Fruit fly (Drosophila melanogaster) whole organism, embryonic: ENCODE measurements around the gene kis.

Experiments
- CG10147 ChIP-seq: fragments of 200-800 bp; sonication (Bioruptor generic); optimal IDR thresholded peaks from 2 replicates; lab custom pipeline; 2019; ENCODE audit warnings: missing biosample characterization, mild to moderate bottlenecking, missing genetic modification characterization, moderate library complexity
- CG10209 ChIP-seq: fragments of 200-800 bp; sonication (Bioruptor generic); optimal IDR thresholded peaks from 3 replicates; lab custom pipeline; 2017; ENCODE audit warnings: missing biosample characterization, mild to moderate bottlenecking, missing genetic modification characterization, missing genetic modification reagents
- CG11504 ChIP-seq: fragments of 200-800 bp; sonication (Bioruptor generic); optimal IDR thresholded peaks from 3 replicates; lab custom pipeline; 2019; ENCODE audit warnings: missing biosample characterization, mild to moderate bottlenecking, missing genetic modification characterization, moderate library complexity
- CG12942 ChIP-seq: fragments of 200-800 bp; sonication (Bioruptor generic); optimal IDR thresholded peaks from 3 replicates; lab custom pipeline; 2016; ENCODE audit warnings: missing biosample characterization, missing genetic modification characterization
- CG13287 ChIP-seq: fragments of 200-800 bp; sonication (Bioruptor generic); IDR thresholded peaks from 2 replicates; pipeline ENCODE4 v1.3.6; 2022; ENCODE audit warnings: missing biosample characterization, missing genetic modification characterization; ENCODE audit not compliant: partially characterized antibody
- CG14441 ChIP-seq: fragments of 200-800 bp; sonication (Bioruptor generic); IDR thresholded peaks from 2 replicates; pipeline ENCODE4 v1.3.6; 2022; ENCODE audit warnings: missing biosample characterization, missing genetic modification characterization
- CG17802 ChIP-seq: fragments of 200-800 bp; sonication (Bioruptor generic); optimal IDR thresholded peaks from 2 replicates; lab custom pipeline; 2018; ENCODE audit warnings: missing biosample characterization, mild to moderate bottlenecking, missing genetic modification characterization, moderate library complexity
- CG2202 ChIP-seq: fragments of 200-800 bp; sonication (Bioruptor generic); optimal IDR thresholded peaks from 2 replicates; lab custom pipeline; 2018; ENCODE audit warnings: missing biosample characterization, mild to moderate bottlenecking, missing genetic modification characterization
- CG33213 ChIP-seq: fragments of 200-800 bp; sonication (Bioruptor generic); optimal IDR thresholded peaks from 3 replicates; lab custom pipeline; 2016; ENCODE audit warnings: missing biosample characterization, missing genetic modification characterization
- CG3407 ChIP-seq: fragments of 200-800 bp; sonication (Bioruptor generic); optimal IDR thresholded peaks from 2 replicates; lab custom pipeline; 2018; ENCODE audit warnings: missing biosample characterization, mild to moderate bottlenecking, missing genetic modification characterization
- CG3838 ChIP-seq: fragments of 200-800 bp; sonication (Bioruptor generic); optimal IDR thresholded peaks from 3 replicates; lab custom pipeline; 2016; ENCODE audit warnings: missing biosample characterization, missing genetic modification characterization
- CG3847 ChIP-seq: fragments of 200-800 bp; sonication (Bioruptor generic); IDR thresholded peaks from 2 replicates; pipeline ENCODE4 v1.3.6; 2022; ENCODE audit warnings: missing biosample characterization, missing genetic modification characterization
- CG4282 ChIP-seq: fragments of 200-800 bp; sonication (Bioruptor generic); optimal IDR thresholded peaks from 2 replicates; lab custom pipeline; 2016; ENCODE audit warnings: missing biosample characterization, missing genetic modification characterization
- CG4360 ChIP-seq: fragments of 200-800 bp; sonication (Bioruptor generic); IDR thresholded peaks from 2 replicates; pipeline ENCODE4 v1.3.6; 2022; ENCODE audit warnings: missing biosample characterization, missing genetic modification characterization
- CG4707 ChIP-seq: fragments of 200-800 bp; sonication (Bioruptor generic); optimal IDR thresholded peaks from 2 replicates; lab custom pipeline; 2018; ENCODE audit warnings: missing biosample characterization, mild to moderate bottlenecking, missing genetic modification characterization, moderate library complexity
- CG5245 ChIP-seq: fragments of 200-800 bp; sonication (Bioruptor generic); optimal IDR thresholded peaks from 3 replicates; lab custom pipeline; 2016; ENCODE audit warnings: missing biosample characterization, missing genetic modification characterization
- CG6254 ChIP-seq: fragments of 200-800 bp; sonication (Bioruptor generic); optimal IDR thresholded peaks from 3 replicates; lab custom pipeline; 2017; ENCODE audit warnings: mild to moderate bottlenecking, missing biosample characterization, missing genetic modification reagents, missing genetic modification characterization
- CG6765 ChIP-seq: fragments of 200-800 bp; sonication (Bioruptor generic); optimal IDR thresholded peaks from 3 replicates; lab custom pipeline; 2017; ENCODE audit warnings: missing biosample characterization, mild to moderate bottlenecking, missing genetic modification characterization
- CG8089 ChIP-seq: fragments of 200-800 bp; sonication (Bioruptor generic); optimal IDR thresholded peaks from 3 replicates; lab custom pipeline; 2016; ENCODE audit warnings: missing biosample characterization, missing genetic modification characterization
- ERR ChIP-seq: fragments of 200-800 bp; sonication (Bioruptor generic); optimal IDR thresholded peaks from 2 replicates; lab custom pipeline; 2016; ENCODE audit warnings: missing biosample characterization, missing genetic modification characterization
- Fer2 ChIP-seq: fragments of 200-800 bp; sonication (Bioruptor generic); optimal IDR thresholded peaks from 2 replicates; lab custom pipeline; 2018; ENCODE audit warnings: missing biosample characterization, mild to moderate bottlenecking, missing genetic modification characterization, moderate library complexity
- H2.0 ChIP-seq: fragments of 200-800 bp; sonication (Bioruptor generic); IDR thresholded peaks from 2 replicates; pipeline ENCODE4 v1.3.6; 2022; ENCODE audit warnings: missing biosample characterization, missing genetic modification characterization
- Hey ChIP-seq: fragments of 200-800 bp; sonication (Bioruptor generic); optimal IDR thresholded peaks from 3 replicates; lab custom pipeline; 2018; ENCODE audit warnings: missing biosample characterization, mild to moderate bottlenecking, missing genetic modification characterization
- HmgZ ChIP-seq: fragments of 200-800 bp; sonication (Bioruptor generic); optimal IDR thresholded peaks from 2 replicates; lab custom pipeline; 2018; ENCODE audit warnings: missing biosample characterization, mild to moderate bottlenecking, missing genetic modification characterization
- Hr3 ChIP-seq: fragments of 200-800 bp; sonication (Bioruptor generic); optimal IDR thresholded peaks from 3 replicates; lab custom pipeline; 2016; ENCODE audit warnings: missing biosample characterization, missing genetic modification characterization
- MBD-R2 ChIP-seq: fragments of 200-800 bp; sonication (Bioruptor generic); IDR thresholded peaks from 2 replicates; pipeline ENCODE4 v1.3.6; 2022; ENCODE audit warnings: missing biosample characterization, missing genetic modification characterization
- Mad ChIP-seq: fragments of 200-800 bp; sonication (Bioruptor generic); optimal IDR thresholded peaks from 2 replicates; lab custom pipeline; 2016; ENCODE audit warnings: missing biosample characterization, missing genetic modification characterization
- Max ChIP-seq: fragments of 200-800 bp; sonication (Bioruptor generic); optimal IDR thresholded peaks from 2 replicates; lab custom pipeline; 2016; ENCODE audit warnings: missing biosample characterization, mild to moderate bottlenecking, missing genetic modification characterization
- Neu2 ChIP-seq: fragments of 200-800 bp; sonication (Bioruptor generic); optimal IDR thresholded peaks from 3 replicates; lab custom pipeline; 2016; ENCODE audit warnings: missing biosample characterization, missing genetic modification characterization, borderline replicate concordance
- Nf-YC ChIP-seq: fragments of 200-800 bp; optimal IDR thresholded peaks from 3 replicates; lab custom pipeline; 2019; ENCODE audit warnings: missing biosample characterization, mild to moderate bottlenecking, missing genetic modification characterization, moderate library complexity
- Scr ChIP-seq: fragments of 200-800 bp; sonication (Bioruptor generic); IDR thresholded peaks from 2 replicates; pipeline ENCODE4 v1.3.6; 2022; ENCODE audit warnings: missing biosample characterization, missing genetic modification characterization; ENCODE audit not compliant: partially characterized antibody
- Sin3A ChIP-seq: fragments of >200 bp; optimal IDR thresholded peaks from 2 replicates; lab custom pipeline; 2018
- Sry-β ChIP-seq: fragments of 200-800 bp; sonication (Bioruptor generic); optimal IDR thresholded peaks from 2 replicates; lab custom pipeline; 2018; ENCODE audit warnings: missing biosample characterization, mild to moderate bottlenecking, missing genetic modification characterization, moderate library complexity
- Sry-δ ChIP-seq: fragments of 200-800 bp; sonication (Bioruptor generic); optimal IDR thresholded peaks from 2 replicates; lab custom pipeline; 2016; ENCODE audit warnings: missing biosample characterization, missing genetic modification characterization
- TFAM ChIP-seq: fragments of 200-800 bp; sonication (Bioruptor generic); optimal IDR thresholded peaks from 2 replicates; lab custom pipeline; 2017; ENCODE audit warnings: missing biosample characterization, missing genetic modification characterization, inconsistent platforms
- amos ChIP-seq: fragments of 200-800 bp; sonication (Bioruptor generic); IDR thresholded peaks from 2 replicates; pipeline ENCODE4 v1.3.6; 2022; ENCODE audit warnings: missing biosample characterization, missing genetic modification characterization; ENCODE audit not compliant: partially characterized antibody
- bab2 ChIP-seq: fragments of 200-800 bp; sonication (Bioruptor generic); optimal IDR thresholded peaks from 2 replicates; lab custom pipeline; 2016; ENCODE audit warnings: missing biosample characterization, missing genetic modification characterization
- cg ChIP-seq: fragments of 200-800 bp; sonication (Bioruptor generic); optimal IDR thresholded peaks from 3 replicates; lab custom pipeline; 2019; ENCODE audit warnings: missing biosample characterization, mild to moderate bottlenecking, missing genetic modification characterization, moderate library complexity
- corto ChIP-seq: fragments of 200-800 bp; sonication (Bioruptor generic); optimal IDR thresholded peaks from 2 replicates; lab custom pipeline; 2016; ENCODE audit warnings: missing biosample characterization, mild to moderate bottlenecking, missing genetic modification characterization, moderate library complexity
- dati ChIP-seq: fragments of 200-800 bp; sonication (Bioruptor generic); IDR thresholded peaks from 2 replicates; pipeline ENCODE4 v1.3.6; 2022; ENCODE audit warnings: missing biosample characterization, missing genetic modification characterization
- dm ChIP-seq: fragments of 200-800 bp; sonication (Bioruptor generic); optimal IDR thresholded peaks from 3 replicates; lab custom pipeline; 2016; ENCODE audit warnings: missing biosample characterization, missing genetic modification characterization
- kah ChIP-seq: fragments of 200-800 bp; sonication (Bioruptor generic); optimal IDR thresholded peaks from 2 replicates; lab custom pipeline; 2018; ENCODE audit warnings: missing biosample characterization, mild to moderate bottlenecking, missing genetic modification characterization
- kay ChIP-seq: fragments of 200-800 bp; sonication (Bioruptor generic); optimal IDR thresholded peaks from 2 replicates; lab custom pipeline; 2016; ENCODE audit warnings: missing biosample characterization, missing genetic modification characterization
- lmd ChIP-seq: fragments of 200-800 bp; sonication (Bioruptor generic); IDR thresholded peaks from 2 replicates; pipeline ENCODE4 v1.3.6; 2022; ENCODE audit warnings: missing biosample characterization, missing genetic modification characterization
- nau ChIP-seq: fragments of 200-800 bp; sonication (Bioruptor generic); optimal IDR thresholded peaks from 3 replicates; lab custom pipeline; 2017; ENCODE audit warnings: missing biosample characterization, mild to moderate bottlenecking, missing genetic modification characterization, missing genetic modification reagents
- row ChIP-seq: fragments of 200-800 bp; sonication (Bioruptor generic); IDR thresholded peaks from 3 replicates; pipeline ENCODE4 v1.3.6; 2022; ENCODE audit warnings: missing biosample characterization, missing genetic modification characterization
- sd ChIP-seq: fragments of 200-800 bp; sonication (Bioruptor generic); optimal IDR thresholded peaks from 3 replicates; lab custom pipeline; 2018; ENCODE audit warnings: missing biosample characterization, mild to moderate bottlenecking, missing genetic modification characterization, moderate library complexity
- sens ChIP-seq: fragments of 200-800 bp; sonication (Bioruptor generic); peaks from one replicate; lab custom pipeline; 2016; ENCODE audit warnings: missing biosample characterization, missing genetic modification characterization
- tap ChIP-seq: fragments of 200-800 bp; optimal IDR thresholded peaks from 3 replicates; lab custom pipeline; 2019; ENCODE audit warnings: missing biosample characterization, mild to moderate bottlenecking, missing genetic modification characterization, moderate library complexity
- unpg ChIP-seq: fragments of 200-800 bp; sonication (Bioruptor generic); optimal IDR thresholded peaks from 3 replicates; lab custom pipeline; 2018; ENCODE audit warnings: missing biosample characterization, mild to moderate bottlenecking, missing genetic modification characterization, moderate library complexity
- vvl ChIP-seq: fragments of 200-800 bp; sonication (Bioruptor generic); IDR thresholded peaks from 2 replicates; pipeline ENCODE4 v1.3.6; 2022; ENCODE audit warnings: missing biosample characterization, missing genetic modification characterization
- yki ChIP-seq: fragments of >200 bp; optimal IDR thresholded peaks from 3 replicates; lab custom pipeline; 2018
- z ChIP-seq: fragments of 200-800 bp; sonication (Bioruptor generic); IDR thresholded peaks from 3 replicates; pipeline ENCODE4 v1.3.6; 2022; ENCODE audit warnings: missing biosample characterization, missing genetic modification characterization

The kis gene

dm6 chr2L:273603-274002, 23.0 kb upstream of the kis start, which contains the start of the genes mbm and CG11555 (continued):
- TF ChIP-seq amos (GFP tag; lab: Robert Waterston, UW) (peak; percentile 34; the same call in 1 of the 2 replicates), sens (GFP tag; lab: Kevin White, UChicago) (no peak), bab2 (GFP tag; lab: Kevin White, UChicago) (no peak), Scr (GFP tag; lab: Robert Waterston, UW) (peak; percentile 64), unpg (GFP tag; lab: Kevin White, UChicago) (no peak), dm (GFP tag; lab: Kevin White, UChicago) (peak; percentile 84), row (GFP tag; lab: Robert Waterston, UW) (peak; percentile 80), Nf-YC (tag; lab: Kevin White, UChicago) (peak; percentile 74), Neu2 (GFP tag; lab: Kevin White, UChicago) (no peak), CG17802 (tag; lab: Kevin White, UChicago) (no peak), MBD-R2 (GFP tag; lab: Robert Waterston, UW) (peak; percentile 74; the same call in 1 of the 2 replicates), TFAM (GFP tag; lab: Kevin White, UChicago) (no peak), CG10209 (GFP tag; lab: Kevin White, UChicago) (no peak), CG2202 (tag; lab: Kevin White, UChicago) (no peak), Sry-β (peak; percentile 98), Sry-δ (GFP tag; lab: Kevin White, UChicago) (no peak), z (GFP tag; lab: Robert Waterston, UW) (no peak), CG6254 (GFP tag; lab: Kevin White, UChicago) (no peak), CG11504 (tag; lab: Kevin White, UChicago) (peak; percentile 49), CG6765 (GFP tag; lab: Kevin White, UChicago) (no peak), CG14441 (GFP tag; lab: Robert Waterston, UW) (no peak), Mad (no peak), vvl (no peak), CG33213 (GFP tag; lab: Kevin White, UChicago) (no peak), CG4360 (GFP tag; lab: Robert Waterston, UW) (no peak), CG10147 (peak; percentile 51), yki (lab: Kevin White, UChicago) (no peak), CG4282 (GFP tag; lab: Kevin White, UChicago) (no peak), CG8089 (no peak), kay (GFP tag; lab: Kevin White, UChicago) (no peak), tap (tag; lab: Kevin White, UChicago) (no peak), Hey (tag; lab: Kevin White, UChicago) (no peak), cg (no peak), CG3847 (GFP tag; lab: Robert Waterston, UW) (no peak), lmd (no peak), nau (GFP tag; lab: Kevin White, UChicago) (no peak), Hr3 (GFP tag; lab: Kevin White, UChicago) (peak; percentile 10), CG13287 (GFP tag; lab: Robert Waterston, UW) (peak; percentile 73), CG3838 (GFP tag; lab: Kevin White, UChicago) (no peak), Fer2 (no peak), CG4707 (no peak), CG5245 (GFP tag; lab: Kevin White, UChicago) (no peak), H2.0 (GFP tag; lab: Robert Waterston, UW) (no peak), kah (GFP tag; lab: Kevin White, UChicago) (peak; percentile 14), corto (no peak), HmgZ (tag; lab: Kevin White, UChicago) (peak; percentile 33), Sin3A (lab: Kevin White, UChicago) (no peak), Max (GFP tag; lab: Kevin White, UChicago) (peak; percentile 65), CG3407 (GFP tag; lab: Kevin White, UChicago) (no peak), sd (tag; lab: Kevin White, UChicago) (no peak), ERR (no peak), dati (GFP tag; lab: Robert Waterston, UW) (no peak), CG12942 (GFP tag; lab: Kevin White, UChicago) (no peak)
